Fruit fly (Drosophila melanogaster) whole organism, embryonic: Measurements from ENCODE around the gene CG17027.

Experiments
- Asciz ChIP-seq: fragments of 200-800 bp; sonication (Bioruptor generic); optimal IDR thresholded peaks from 2 replicates; lab custom pipeline; 2017; ENCODE audit warnings: missing biosample characterization, mild to moderate bottlenecking, missing genetic modification characterization, missing genetic modification reagents
- Bdp1 ChIP-seq: fragments of 200-800 bp; sonication (Bioruptor generic); optimal IDR thresholded peaks from 3 replicates; lab custom pipeline; 2016; ENCODE audit warnings: missing biosample characterization, missing genetic modification characterization
- CG10462 ChIP-seq: fragments of 200-800 bp; sonication (Bioruptor generic); optimal IDR thresholded peaks from 2 replicates; lab custom pipeline; 2016; ENCODE audit warnings: missing biosample characterization, missing genetic modification characterization
- CG10565 ChIP-seq: fragments of 200-800 bp; sonication (Bioruptor generic); optimal IDR thresholded peaks from 3 replicates; lab custom pipeline; 2016; ENCODE audit warnings: missing biosample characterization, mild to moderate bottlenecking, missing genetic modification characterization
- CG10979 ChIP-seq: fragments of 200-800 bp; sonication (Bioruptor generic); optimal IDR thresholded peaks from 2 replicates; lab custom pipeline; 2018; ENCODE audit warnings: missing biosample characterization, mild to moderate bottlenecking, missing genetic modification characterization, moderate library complexity
- CG11093 ChIP-seq: fragments of 200-800 bp; sonication (Bioruptor generic); IDR thresholded peaks from 3 replicates; pipeline ENCODE4 v1.3.6; 2022; ENCODE audit warnings: missing biosample characterization, missing genetic modification characterization
- CG11504 ChIP-seq: fragments of 200-800 bp; sonication (Bioruptor generic); optimal IDR thresholded peaks from 3 replicates; lab custom pipeline; 2019; ENCODE audit warnings: missing biosample characterization, mild to moderate bottlenecking, missing genetic modification characterization, moderate library complexity
- CG11696 ChIP-seq: fragments of 200-800 bp; sonication (Bioruptor generic); IDR thresholded peaks from 2 replicates; pipeline ENCODE4 v1.3.6; 2022; ENCODE audit warnings: missing biosample characterization, missing genetic modification characterization
- CG12219 ChIP-seq: fragments of 200-800 bp; sonication (Bioruptor generic); optimal IDR thresholded peaks from 3 replicates; lab custom pipeline; 2018; ENCODE audit warnings: missing biosample characterization, mild to moderate bottlenecking, missing genetic modification characterization
- CG12744 ChIP-seq: fragments of 200-800 bp; sonication (Bioruptor generic); optimal IDR thresholded peaks from 2 replicates; lab custom pipeline; 2016; ENCODE audit warnings: missing biosample characterization, missing genetic modification characterization
- CG12769 ChIP-seq: fragments of 200-800 bp; sonication (Bioruptor generic); optimal IDR thresholded peaks from 2 replicates; lab custom pipeline; 2019; ENCODE audit warnings: missing biosample characterization, mild to moderate bottlenecking, missing genetic modification characterization, moderate library complexity
- CG15011 ChIP-seq: fragments of 200-800 bp; sonication (Bioruptor generic); optimal IDR thresholded peaks from 3 replicates; lab custom pipeline; 2018; ENCODE audit warnings: missing biosample characterization, mild to moderate bottlenecking, missing genetic modification characterization
- CG17328 ChIP-seq: fragments of 200-800 bp; sonication (Bioruptor generic); IDR thresholded peaks from 2 replicates; pipeline ENCODE4 v1.3.6; 2022; ENCODE audit warnings: missing biosample characterization, missing genetic modification characterization
- CG17359 ChIP-seq: fragments of 200-800 bp; sonication (Bioruptor generic); optimal IDR thresholded peaks from 3 replicates; lab custom pipeline; 2018; ENCODE audit warnings: missing biosample characterization, mild to moderate bottlenecking, missing genetic modification characterization, moderate library complexity
- CG17829 ChIP-seq: fragments of 200-800 bp; optimal IDR thresholded peaks from 2 replicates; lab custom pipeline; 2019; ENCODE audit warnings: missing biosample characterization, mild to moderate bottlenecking, missing genetic modification characterization, moderate library complexity
- CG30403 ChIP-seq: fragments of 200-800 bp; sonication (Bioruptor generic); optimal IDR thresholded peaks from 3 replicates; lab custom pipeline; 2016; ENCODE audit warnings: missing biosample characterization, missing genetic modification characterization
- CG33557 ChIP-seq: fragments of 200-800 bp; sonication (Bioruptor generic); optimal IDR thresholded peaks from 2 replicates; lab custom pipeline; 2019; ENCODE audit warnings: missing biosample characterization, mild to moderate bottlenecking, missing genetic modification characterization, moderate library complexity
- CG3726 ChIP-seq: fragments of 200-800 bp; sonication (Bioruptor generic); IDR thresholded peaks from 3 replicates; pipeline ENCODE4, ENCODE4 v1.3.6; 2022; ENCODE audit warnings: missing biosample characterization, missing genetic modification characterization
- CG4360 ChIP-seq: fragments of 200-800 bp; sonication (Bioruptor generic); IDR thresholded peaks from 2 replicates; pipeline ENCODE4 v1.3.6; 2022; ENCODE audit warnings: missing biosample characterization, missing genetic modification characterization
- CG4424 ChIP-seq: fragments of 200-800 bp; sonication (Bioruptor generic); optimal IDR thresholded peaks from 3 replicates; lab custom pipeline; 2016; ENCODE audit warnings: missing biosample characterization, missing genetic modification characterization
- CG4820 ChIP-seq: fragments of 200-800 bp; sonication (Bioruptor generic); optimal IDR thresholded peaks from 3 replicates; lab custom pipeline; 2016; ENCODE audit warnings: missing biosample characterization, missing genetic modification characterization
- CG5953 ChIP-seq: fragments of 200-800 bp; sonication (Bioruptor generic); IDR thresholded peaks from 2 replicates; pipeline ENCODE4 v1.3.6; 2022; ENCODE audit warnings: missing biosample characterization, missing genetic modification characterization
- CG7357 ChIP-seq: fragments of 200-800 bp; sonication (Bioruptor generic); IDR thresholded peaks from 3 replicates; pipeline ENCODE4 v1.3.6; 2022; ENCODE audit warnings: missing biosample characterization, missing genetic modification characterization
- Camta ChIP-seq: fragments of 200-800 bp; sonication (Bioruptor generic); optimal IDR thresholded peaks from 2 replicates; lab custom pipeline; 2016; ENCODE audit warnings: missing biosample characterization, missing genetic modification characterization
- Deaf1 ChIP-seq: fragments of 200-800 bp; optimal IDR thresholded peaks from 3 replicates; lab custom pipeline; 2019; ENCODE audit warnings: missing biosample characterization, mild to moderate bottlenecking, missing genetic modification characterization, moderate library complexity
- Gsc ChIP-seq: fragments of 200-800 bp; sonication (Bioruptor generic); IDR thresholded peaks from 2 replicates; pipeline ENCODE4 v1.3.6; 2022; ENCODE audit warnings: missing biosample characterization, missing genetic modification characterization
- Hmr ChIP-seq: fragments of 200-800 bp; sonication (Bioruptor generic); optimal IDR thresholded peaks from 3 replicates; lab custom pipeline; 2017; ENCODE audit warnings: mild to moderate bottlenecking, missing biosample characterization, missing genetic modification reagents, missing genetic modification characterization
- Hr3 ChIP-seq: fragments of 200-800 bp; sonication (Bioruptor generic); optimal IDR thresholded peaks from 3 replicates; lab custom pipeline; 2016; ENCODE audit warnings: missing biosample characterization, missing genetic modification characterization
- Jarid2 ChIP-seq: fragments of 200-800 bp; sonication (Bioruptor generic); optimal IDR thresholded peaks from 3 replicates; lab custom pipeline; 2017; ENCODE audit warnings: mild to moderate bottlenecking, missing biosample characterization, missing genetic modification reagents, missing genetic modification characterization
- Kr ChIP-seq: fragments of 200-800 bp; sonication (Bioruptor generic); optimal IDR thresholded peaks from 2 replicates; lab custom pipeline; 2017; ENCODE audit warnings: missing biosample characterization, mild to moderate bottlenecking, missing genetic modification characterization
- Lhr ChIP-seq: fragments of 200-800 bp; sonication (Bioruptor generic); optimal IDR thresholded peaks from 3 replicates; lab custom pipeline; 2017; ENCODE audit warnings: mild to moderate bottlenecking, missing biosample characterization, missing genetic modification reagents, missing genetic modification characterization
- Oaz ChIP-seq: fragments of 200-800 bp; sonication (Bioruptor generic); IDR thresholded peaks from 2 replicates; pipeline ENCODE4 v1.3.6; 2022; ENCODE audit warnings: missing biosample characterization, missing genetic modification characterization
- Scr ChIP-seq: fragments of 200-800 bp; sonication (Bioruptor generic); IDR thresholded peaks from 2 replicates; pipeline ENCODE4 v1.3.6; 2022; ENCODE audit warnings: missing biosample characterization, missing genetic modification characterization; ENCODE audit not compliant: partially characterized antibody
- Spps ChIP-seq: fragments of 200-800 bp; sonication (Bioruptor generic); optimal IDR thresholded peaks from 2 replicates; lab custom pipeline; 2018; ENCODE audit warnings: missing biosample characterization, mild to moderate bottlenecking, missing genetic modification characterization
- Xrp1 ChIP-seq: fragments of 200-800 bp; sonication (Bioruptor generic); IDR thresholded peaks from 2 replicates; pipeline ENCODE4 v1.3.6; 2022; ENCODE audit warnings: missing biosample characterization, missing genetic modification characterization
- bsh ChIP-seq, 2 experiments: fragments of 200-800 bp; sonication (Bioruptor generic); optimal IDR thresholded peaks; 2 replicates each; lab custom pipeline; 2017 to 2018; ENCODE audit warnings: mild to moderate bottlenecking in 2 of 2, missing biosample characterization in 2 of 2, missing genetic modification characterization in 2 of 2, moderate library complexity in 1 of 2
- chn ChIP-seq: fragments of 200-800 bp; sonication (Bioruptor generic); optimal IDR thresholded peaks from 2 replicates; lab custom pipeline; 2016; ENCODE audit warnings: missing biosample characterization, missing genetic modification characterization
- esg ChIP-seq: fragments of 200-800 bp; sonication (Bioruptor generic); conservative IDR thresholded peaks from 2 replicates; pipeline ENCODE4 v1.3.6; 2022; ENCODE audit warnings: missing biosample characterization, missing genetic modification characterization
- gfzf ChIP-seq: fragments of 200-800 bp; sonication (Bioruptor generic); optimal IDR thresholded peaks from 2 replicates; lab custom pipeline; 2016; ENCODE audit warnings: missing biosample characterization, mild to moderate bottlenecking, missing genetic modification characterization, moderate library complexity
- gsb-n ChIP-seq: fragments of 200-800 bp; sonication (Bioruptor generic); optimal IDR thresholded peaks from 3 replicates; lab custom pipeline; 2018; ENCODE audit warnings: missing biosample characterization, mild to moderate bottlenecking, missing genetic modification characterization
- jing ChIP-seq: fragments of 200-800 bp; sonication (Bioruptor generic); optimal IDR thresholded peaks from 2 replicates; lab custom pipeline; 2018; ENCODE audit warnings: missing biosample characterization, mild to moderate bottlenecking, missing genetic modification characterization
- kni ChIP-seq: fragments of 200-800 bp; sonication (Bioruptor generic); optimal IDR thresholded peaks from 3 replicates; lab custom pipeline; 2017; ENCODE audit warnings: mild to moderate bottlenecking, missing biosample characterization, missing genetic modification reagents, missing genetic modification characterization
- maf-S ChIP-seq: fragments of 200-800 bp; sonication (Bioruptor generic); optimal IDR thresholded peaks from 2 replicates; lab custom pipeline; 2016; ENCODE audit warnings: missing biosample characterization, missing genetic modification characterization
- onecut ChIP-seq: fragments of 200-800 bp; sonication (Bioruptor generic); IDR thresholded peaks from 2 replicates; pipeline ENCODE4 v1.3.6; 2022; ENCODE audit warnings: missing biosample characterization, missing genetic modification characterization
- p53 ChIP-seq: fragments of 200-800 bp; sonication (Bioruptor generic); optimal IDR thresholded peaks from 2 replicates; lab custom pipeline; 2016; ENCODE audit warnings: missing biosample characterization, missing genetic modification characterization
- pfk ChIP-seq: fragments of 200-800 bp; sonication (Bioruptor generic); optimal IDR thresholded peaks from 2 replicates; lab custom pipeline; 2018; ENCODE audit warnings: missing biosample characterization, mild to moderate bottlenecking, missing genetic modification characterization, moderate library complexity
- sens-2 ChIP-seq: fragments of 200-800 bp; sonication (Bioruptor generic); IDR thresholded peaks from 2 replicates; pipeline ENCODE4 v1.3.6; 2022; ENCODE audit warnings: missing biosample characterization, missing genetic modification characterization
- sqz ChIP-seq: fragments of 200-800 bp; sonication (Bioruptor generic); optimal IDR thresholded peaks from 3 replicates; lab custom pipeline; 2018; ENCODE audit warnings: missing biosample characterization, mild to moderate bottlenecking, missing genetic modification characterization
- vvl ChIP-seq: fragments of 200-800 bp; sonication (Bioruptor generic); IDR thresholded peaks from 2 replicates; pipeline ENCODE4 v1.3.6; 2022; ENCODE audit warnings: missing biosample characterization, missing genetic modification characterization
- wek ChIP-seq: fragments of 200-800 bp; sonication (Bioruptor generic); optimal IDR thresholded peaks from 3 replicates; lab custom pipeline; 2018; ENCODE audit warnings: missing biosample characterization, mild to moderate bottlenecking, missing genetic modification characterization, moderate library complexity

The CG17027 gene

DNA sequence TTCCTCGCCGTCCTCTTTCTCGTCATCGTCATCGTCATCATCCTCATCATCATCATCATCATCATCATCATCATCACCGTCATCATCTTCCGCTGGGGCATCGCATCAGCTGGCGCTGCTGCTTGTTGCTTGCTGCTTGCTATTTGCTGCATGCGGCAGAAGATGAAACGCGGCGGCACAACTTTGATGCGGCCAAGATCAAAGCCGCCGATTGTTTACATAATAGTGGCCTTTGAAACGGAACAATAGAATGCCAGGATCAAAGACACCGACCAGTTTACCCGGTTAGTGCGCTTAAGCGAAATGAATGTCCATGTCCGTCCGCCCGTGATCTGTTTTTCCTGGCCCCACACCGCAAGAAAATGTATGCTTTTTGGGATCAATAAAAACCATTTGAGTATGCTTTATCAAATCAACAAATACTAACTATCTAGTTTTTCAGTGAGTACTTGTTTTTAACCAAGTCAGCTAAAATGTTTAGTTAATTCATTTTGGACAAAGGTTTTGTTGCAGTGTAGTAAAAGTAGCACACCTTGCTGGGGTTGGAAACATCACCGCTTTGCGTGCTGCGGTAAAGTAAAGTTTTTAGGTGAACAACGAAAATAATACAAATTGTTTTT lies 41.3 kb downstream of the CG17027 start (continued):
- TF ChIP-seq Spps (tag; lab: Kevin White, UChicago), result peak; percentile 64
- no peak for TF ChIP-seq Jarid2 (GFP tag; lab: Kevin White, UChicago)
- no peak for TF ChIP-seq p53
- TF ChIP-seq CG15011, result no peak
- TF ChIP-seq CG17328 (GFP tag; lab: Robert Waterston, UW), result peak; percentile 63
- TF ChIP-seq CG11504 (tag; lab: Kevin White, UChicago), result peak; percentile 54
- peak; percentile 29; the same call in 1 of the 2 replicates for TF ChIP-seq esg (GFP tag; lab: Robert Waterston, UW)
- TF ChIP-seq CG17829 (tag; lab: Kevin White, UChicago), result peak; percentile 81
- TF ChIP-seq CG17359 (tag; lab: Kevin White, UChicago), result peak; percentile 40
- TF ChIP-seq CG4360, result no peak
- TF ChIP-seq CG3726, result 0 out of 3 replicates have a peak, but pooled peaks have one; percentile 8
- TF ChIP-seq CG5953 (GFP tag; lab: Robert Waterston, UW), result no peak
- no peak for TF ChIP-seq Scr (GFP tag; lab: Robert Waterston, UW)
- TF ChIP-seq Deaf1, result no peak
- TF ChIP-seq pfk (GFP tag; lab: Kevin White, UChicago), result no peak
- no peak for TF ChIP-seq gfzf (GFP tag; lab: Kevin White, UChicago)
- TF ChIP-seq kni (GFP tag; lab: Kevin White, UChicago), result peak; percentile 39
- TF ChIP-seq maf-S, result peak; percentile 38
- no peak for TF ChIP-seq CG7357
- TF ChIP-seq Camta (GFP tag; lab: Kevin White, UChicago), result peak; percentile 46
- peak; percentile 72 for TF ChIP-seq vvl (GFP tag; lab: Robert Waterston, UW)
- no peak for TF ChIP-seq CG12744 (GFP tag; lab: Kevin White, UChicago)
- peak; percentile 21 for TF ChIP-seq Hr3 (GFP tag; lab: Kevin White, UChicago)
- TF ChIP-seq onecut, result peak; percentile 27; the same call in 1 of the 2 replicates
- TF ChIP-seq CG4424 (GFP tag; lab: Kevin White, UChicago), result peak; percentile 63
- TF ChIP-seq CG10979 (tag; lab: Kevin White, UChicago), result peak; percentile 84
- TF ChIP-seq CG11093 (GFP tag; lab: Robert Waterston, UW), result no peak
- TF ChIP-seq gsb-n, result peak; percentile 72
- peak in 1 of 2 experiments; percentile 74 for TF ChIP-seq bsh (GFP tag; optimal IDR thresholded peaks at IDR 0.05; lab: Kevin White, UChicago)
- no peak for TF ChIP-seq Asciz (GFP tag; lab: Kevin White, UChicago)
- TF ChIP-seq Kr (GFP tag; lab: Kevin White, UChicago), result peak; percentile 54
- TF ChIP-seq wek (GFP tag; lab: Kevin White, UChicago), result no peak
- TF ChIP-seq sqz (GFP tag; lab: Kevin White, UChicago), result peak; percentile 2
- peak; percentile 85 for TF ChIP-seq Xrp1 (GFP tag; lab: Robert Waterston, UW)
- TF ChIP-seq CG12219 (GFP tag; lab: Kevin White, UChicago), result peak; percentile 39
- peak; percentile 47 for TF ChIP-seq CG10462 (GFP tag; lab: Kevin White, UChicago)
- TF ChIP-seq CG33557 (GFP tag; lab: Kevin White, UChicago), result peak; percentile 70
- TF ChIP-seq jing (GFP tag; lab: Kevin White, UChicago), result peak; percentile 34
- peak; percentile 23; the same call in 1 of the 2 replicates for TF ChIP-seq sens-2 (GFP tag; lab: Robert Waterston, UW)
- peak; percentile 70 for TF ChIP-seq CG4820 (GFP tag; lab: Kevin White, UChicago)
- peak; percentile 30 for TF ChIP-seq Bdp1
- no peak for TF ChIP-seq Lhr (GFP tag; lab: Kevin White, UChicago)
- TF ChIP-seq Oaz (GFP tag; lab: Robert Waterston, UW), result no peak
- no peak for TF ChIP-seq CG10565
- peak; percentile 32; the same call in 1 of the 2 replicates for TF ChIP-seq Gsc (GFP tag; lab: Robert Waterston, UW)
- peak; percentile 52 for TF ChIP-seq CG30403 (GFP tag; lab: Kevin White, UChicago)
- no peak for TF ChIP-seq Hmr
- TF ChIP-seq chn (GFP tag; lab: Kevin White, UChicago), result peak; percentile 61
- peak; percentile 17 for TF ChIP-seq CG12769 (tag; lab: Kevin White, UChicago)
- TF ChIP-seq CG11696 (GFP tag; lab: Robert Waterston, UW), result no peak
